Worm (Caenorhabditis elegans) whole organism, young adult: ENCODE data around the gene W04H10.5.

Source experiments
- C17E4.6 ChIP-seq: fragments of 200-800 bp; sonication (Bioruptor generic); IDR thresholded peaks from 2 replicates; pipeline ENCODE4 v1.3.6; 2022; ENCODE audit warnings: missing genetic modification reagents, missing genetic modification characterization, missing compliant biosample characterization
- lag-1 ChIP-seq: fragments of 200-800 bp; sonication (Bioruptor generic); IDR thresholded peaks from 2 replicates; pipeline ENCODE4 v1.3.6; 2022; ENCODE audit warnings: missing genetic modification reagents, missing genetic modification characterization, missing compliant biosample characterization
- ztf-28 ChIP-seq: fragments of 200-800 bp; sonication (Bioruptor generic); IDR thresholded peaks from 2 replicates; pipeline ENCODE4 v1.3.6; 2022; ENCODE audit warnings: missing genetic modification reagents, missing genetic modification characterization, missing compliant biosample characterization

- TF ChIP-seq ztf-28 (GFP tag; lab: Robert Waterston, UW): no peak
- TF ChIP-seq lag-1 (GFP tag; lab: Robert Waterston, UW): no peak
- TF ChIP-seq C17E4.6: no peak
Observed at ce11 chrII:608341-608740, 2.2 kb downstream of the W04H10.5 start, which contains the start of gene W04H10.6.
